Worm (Caenorhabditis elegans) whole organism, L3 larva: Measurements from ENCODE around the gene T10B9.14.

ENCODE experiments used
- daf-12 ChIP-seq: fragments of 150-350 bp; optimal IDR thresholded peaks from 2 replicates; lab custom pipeline; 2014; ENCODE audit warnings: missing biosample characterization, missing genetic modification reagents, missing genetic modification characterization
- egl-27 ChIP-seq: sonication (generic microtip); optimal IDR thresholded peaks from 4 replicates; lab custom pipeline; 2017; ENCODE audit warnings: missing biosample characterization, missing genetic modification reagents, missing genetic modification characterization
- lsy-12 ChIP-seq: sonication (generic microtip); optimal IDR thresholded peaks from 2 replicates; lab custom pipeline; 2016; ENCODE audit warnings: mild to moderate bottlenecking, missing genetic modification characterization, missing compliant biosample characterization
- mdl-1 ChIP-seq: fragments of 150-350 bp; optimal IDR thresholded peaks from 2 replicates; lab custom pipeline; 2014; ENCODE audit warnings: missing biosample characterization, missing genetic modification characterization
- nhr-11 ChIP-seq: fragments of 150-350 bp; optimal IDR thresholded peaks from 2 replicates; lab custom pipeline; 2014; ENCODE audit warnings: missing biosample characterization, missing genetic modification characterization
- nhr-77 ChIP-seq: fragments of 150-350 bp; optimal IDR thresholded peaks from 2 replicates; lab custom pipeline; 2014; ENCODE audit warnings: missing biosample characterization, missing genetic modification characterization
- snpc-4 ChIP-seq: fragments of 150-350 bp; optimal IDR thresholded peaks from 2 replicates; lab custom pipeline; 2014; ENCODE audit warnings: missing biosample characterization, missing genetic modification characterization
- unc-39 ChIP-seq: sonication (generic microtip); optimal IDR thresholded peaks from 4 replicates; lab custom pipeline; 2017; ENCODE audit warnings: missing biosample characterization, missing genetic modification characterization
- unc-62 ChIP-seq: fragments of 150-350 bp; sonication (generic microtip); optimal IDR thresholded peaks from 4 replicates; lab custom pipeline; 2014; ENCODE audit warnings: missing biosample characterization, missing genetic modification reagents, missing genetic modification characterization
- ztf-11 ChIP-seq: fragments of 150-350 bp; optimal IDR thresholded peaks from 2 replicates; lab custom pipeline; 2014; ENCODE audit warnings: missing biosample characterization, missing genetic modification characterization

DNA sequence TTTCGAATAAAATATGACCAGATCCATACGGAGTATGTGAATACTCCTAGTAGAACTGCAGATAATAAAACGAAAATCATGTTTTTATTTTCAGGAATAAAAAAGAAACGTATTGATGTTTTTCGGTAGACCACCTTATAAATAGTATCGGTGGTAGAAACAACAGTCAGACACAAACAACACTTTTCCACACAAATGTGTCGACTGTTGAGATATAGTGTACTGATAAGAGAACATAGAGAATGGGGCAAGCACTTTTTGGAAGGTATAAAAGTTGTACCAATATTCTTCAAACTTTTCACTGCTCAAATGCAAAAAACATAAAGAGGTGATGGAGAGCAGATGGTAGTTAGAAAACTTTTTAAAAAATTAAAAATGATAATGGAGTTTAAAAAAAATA is 20.4 kb upstream of the T10B9.14 start, which contains the start of gene cyp-13A6:
- TF ChIP-seq unc-39 (tag; lab: Kevin White, UChicago) (no peak), ztf-11 (no peak), egl-27 (tag; lab: Kevin White, UChicago) (no peak), nhr-11 (tag; lab: Kevin White, UChicago) (no peak), snpc-4 (tag; lab: Kevin White, UChicago) (no peak), nhr-77 (no peak), lsy-12 (no peak), mdl-1 (no peak), unc-62 (no peak), daf-12 (no peak)
